Worm (Caenorhabditis elegans): ENCODE data around the gene R09H3.2.
"Not testable (repeated sequence)": the region's sequence is repeated elsewhere in the genome, so short reads cannot be mapped to it uniquely, and the experiment has no call there.

ce11 chrX:1690894-1691293 is 26.1 kb upstream of the R09H3.2 start, which contains the start of gene C36C9.6:
- TF ChIP-seq pbrm-1 (GFP tag; IDR thresholded peaks at IDR 0.05); ztf-3 (GFP tag; optimal IDR thresholded peaks at IDR 0.05); nfyb-1 (GFP tag; IDR thresholded peaks at IDR 0.05); unc-130 (GFP tag; optimal IDR thresholded peaks at IDR 0.05); unc-62 (GFP tag; optimal IDR thresholded peaks at IDR 0.05); Y67H2A.10 (GFP tag; conservative IDR thresholded peaks at IDR 0.05); nhr-120 (GFP tag; IDR thresholded peaks at IDR 0.05); snpc-4 (GFP tag; optimal IDR thresholded peaks at IDR 0.05); snpc-4 (tag; optimal IDR thresholded peaks at IDR 0.05); rpc-1 (optimal IDR thresholded peaks at IDR 0.05); rpc-1 (tag; optimal IDR thresholded peaks at IDR 0.05): not testable (repeated sequence)
